Worm (Caenorhabditis elegans) whole organism, young adult: ENCODE data around the gene nxf-1.

Source experiments
- F22D6.2 ChIP-seq: sonication (generic microtip); optimal IDR thresholded peaks from 2 replicates; lab custom pipeline; 2016; ENCODE audit warnings: mild to moderate bottlenecking, missing genetic modification characterization, missing compliant biosample characterization
- F23B12.7 ChIP-seq: sonication (generic microtip); optimal IDR thresholded peaks from 2 replicates; lab custom pipeline; 2017; ENCODE audit warnings: missing genetic modification characterization, mild to moderate bottlenecking, missing compliant biosample characterization, antibody characterized with exemption, moderate library complexity; ENCODE audit not compliant: insufficient read depth
- F55B11.4 ChIP-seq: sonication (generic microtip); optimal IDR thresholded peaks from 2 replicates; lab custom pipeline; 2016; ENCODE audit warnings: missing compliant biosample characterization, missing genetic modification characterization, borderline replicate concordance; ENCODE audit not compliant: insufficient read depth
- Y79H2A.3 ChIP-seq: fragments of 200-800 bp; sonication (Bioruptor generic); conservative IDR thresholded peaks from 2 replicates; pipeline ENCODE4 v1.3.6; 2022; ENCODE audit warnings: missing genetic modification reagents, missing genetic modification characterization, missing compliant biosample characterization
- atf-7 ChIP-seq: sonication (generic microtip); optimal IDR thresholded peaks from 2 replicates; lab custom pipeline; 2017; ENCODE audit warnings: mild to moderate bottlenecking, missing genetic modification characterization, missing compliant biosample characterization
- attf-5 ChIP-seq: fragments of 200-800 bp; sonication (Bioruptor generic); optimal IDR thresholded peaks from 2 replicates; lab custom pipeline; 2018; ENCODE audit warnings: mild to moderate bottlenecking, missing genetic modification characterization, missing compliant biosample characterization
- attf-6 ChIP-seq: fragments of 200-800 bp; sonication (Bioruptor generic); IDR thresholded peaks from 2 replicates; pipeline ENCODE4 v1.3.6; 2022; ENCODE audit warnings: missing genetic modification reagents, missing genetic modification characterization, missing compliant biosample characterization
- bed-2 ChIP-seq: fragments of 200-800 bp; sonication (Bioruptor generic); IDR thresholded peaks from 2 replicates; pipeline ENCODE4 v1.3.6; 2022; ENCODE audit warnings: missing genetic modification reagents, missing genetic modification characterization, missing compliant biosample characterization
- cebp-1 ChIP-seq, 2 experiments: fragments of 200-800 bp in 1 of 2; sonication (Bioruptor generic) in 1 of 2; sonication (generic microtip) in 1 of 2; IDR thresholded peaks in 1 of 2; optimal IDR thresholded peaks in 1 of 2; 2 replicates each; pipeline versions ENCODE4 v1.3.6 to Lab custom; 2017 to 2022; ENCODE audit warnings: missing compliant biosample characterization in 2 of 2, missing genetic modification characterization in 2 of 2, mild to moderate bottlenecking in 1 of 2, missing genetic modification reagents in 1 of 2, moderate library complexity in 1 of 2
- ceh-100 ChIP-seq: fragments of 200-800 bp; sonication (Bioruptor generic); IDR thresholded peaks from 2 replicates; pipeline ENCODE4 v1.3.6; 2022; ENCODE audit warnings: missing genetic modification reagents, missing genetic modification characterization, missing compliant biosample characterization
- ceh-27 ChIP-seq: fragments of 200-800 bp; sonication (Bioruptor generic); optimal IDR thresholded peaks from 2 replicates; lab custom pipeline; 2018; ENCODE audit warnings: mild to moderate bottlenecking, missing genetic modification characterization, moderate library complexity, missing compliant biosample characterization
- ceh-58 ChIP-seq: fragments of 200-800 bp; sonication (Bioruptor generic); IDR thresholded peaks from 2 replicates; pipeline ENCODE4 v1.3.6; 2022; ENCODE audit warnings: missing genetic modification characterization, missing compliant biosample characterization
- ceh-91 ChIP-seq: fragments of 200-800 bp; sonication (Bioruptor generic); IDR thresholded peaks from 2 replicates; pipeline ENCODE4 v1.3.6; 2022; ENCODE audit warnings: missing genetic modification reagents, missing genetic modification characterization, missing compliant biosample characterization
- efl-1 ChIP-seq: fragments of 150-350 bp; optimal IDR thresholded peaks from 2 replicates; lab custom pipeline; 2014; ENCODE audit warnings: missing biosample characterization, missing genetic modification reagents, missing genetic modification characterization
- egl-44 ChIP-seq: fragments of 200-800 bp; sonication (Bioruptor generic); IDR thresholded peaks from 2 replicates; pipeline ENCODE4 v1.3.6; 2022; ENCODE audit warnings: missing genetic modification reagents, missing genetic modification characterization, missing compliant biosample characterization
- egrh-3 ChIP-seq: fragments of 200-800 bp; sonication (Bioruptor generic); IDR thresholded peaks from 2 replicates; pipeline ENCODE4 v1.3.6; 2022; ENCODE audit warnings: missing genetic modification reagents, missing genetic modification characterization, missing compliant biosample characterization
- ets-4 ChIP-seq: fragments of 200-800 bp; sonication (Bioruptor generic); optimal IDR thresholded peaks from 2 replicates; lab custom pipeline; 2018; ENCODE audit warnings: mild to moderate bottlenecking, missing genetic modification characterization, missing compliant biosample characterization
- fkh-3 ChIP-seq: sonication (generic microtip); optimal IDR thresholded peaks from 2 replicates; lab custom pipeline; 2016; ENCODE audit warnings: mild to moderate bottlenecking, missing genetic modification characterization, missing compliant biosample characterization
- him-1 ChIP-seq: sonication (generic microtip); optimal IDR thresholded peaks from 2 replicates; lab custom pipeline; 2016; ENCODE audit warnings: missing genotype, missing genetic modification reagents, missing genetic modification characterization, missing compliant biosample characterization
- hmg-1.2 ChIP-seq: fragments of 200-800 bp; sonication (Bioruptor generic); IDR thresholded peaks from 2 replicates; pipeline ENCODE4 v1.3.6; 2022; ENCODE audit warnings: missing genetic modification reagents, missing genetic modification characterization, missing compliant biosample characterization
- hsf-1 ChIP-seq: fragments of 200-800 bp; sonication (Bioruptor generic); IDR thresholded peaks from 2 replicates; pipeline ENCODE4 v1.3.6; 2022; ENCODE audit warnings: missing genetic modification reagents, missing genetic modification characterization, missing compliant biosample characterization
- lin-26 ChIP-seq: fragments of 200-800 bp; sonication (Bioruptor generic); IDR thresholded peaks from 2 replicates; pipeline ENCODE4 v1.3.6; 2022; ENCODE audit warnings: missing genetic modification reagents, missing genetic modification characterization, missing compliant biosample characterization
- lin-54 ChIP-seq: fragments of 200-800 bp; sonication (Bioruptor generic); optimal IDR thresholded peaks from 2 replicates; lab custom pipeline; 2018; ENCODE audit warnings: mild to moderate bottlenecking, missing genetic modification characterization, missing compliant biosample characterization
- lsl-1 ChIP-seq: fragments of 200-800 bp; sonication (Bioruptor generic); optimal IDR thresholded peaks from 2 replicates; lab custom pipeline; 2018; ENCODE audit warnings: mild to moderate bottlenecking, missing genetic modification characterization, moderate library complexity, missing compliant biosample characterization
- madf-10 ChIP-seq: sonication (generic microtip); optimal IDR thresholded peaks from 2 replicates; lab custom pipeline; 2016; ENCODE audit warnings: mild to moderate bottlenecking, missing genetic modification characterization, missing compliant biosample characterization
- madf-6 ChIP-seq: fragments of 200-800 bp; sonication (Bioruptor generic); IDR thresholded peaks from 2 replicates; pipeline ENCODE4 v1.3.6; 2022; ENCODE audit warnings: missing genetic modification reagents, missing genetic modification characterization, missing compliant biosample characterization
- mes-4 ChIP-seq: sonication (generic microtip); optimal IDR thresholded peaks from 2 replicates; lab custom pipeline; 2016; ENCODE audit warnings: missing genotype, missing genetic modification characterization, missing compliant biosample characterization
- nfyb-1 ChIP-seq: fragments of 200-800 bp; sonication (Bioruptor generic); IDR thresholded peaks from 2 replicates; pipeline ENCODE4 v1.3.6; 2022; ENCODE audit warnings: missing genetic modification reagents, missing genetic modification characterization, missing compliant biosample characterization
- nhr-179 ChIP-seq: sonication (generic microtip); optimal IDR thresholded peaks from 2 replicates; lab custom pipeline; 2016; ENCODE audit warnings: mild to moderate bottlenecking, missing genetic modification characterization, missing compliant biosample characterization
- pha-4 ChIP-seq: fragments of 150-350 bp; sonication (generic microtip); optimal IDR thresholded peaks from 2 replicates; lab custom pipeline; 2014; ENCODE audit warnings: missing biosample characterization, missing genetic modification reagents, missing genetic modification characterization
- rec-8 ChIP-seq, 2 experiments: sonication (generic microtip); optimal IDR thresholded peaks; 2 replicates each; lab custom pipeline; 2016; ENCODE audit warnings: mild to moderate bottlenecking in 2 of 2, missing genetic modification characterization in 2 of 2, missing genetic modification reagents in 2 of 2, missing genotype in 2 of 2, missing biosample characterization in 1 of 2, missing compliant biosample characterization in 1 of 2, moderate library complexity in 1 of 2
- snpc-1.3 ChIP-seq: sonication (generic microtip); optimal IDR thresholded peaks from 2 replicates; lab custom pipeline; 2017; ENCODE audit warnings: missing genetic modification characterization, mild to moderate bottlenecking, missing compliant biosample characterization, antibody characterized with exemption, moderate library complexity, missing genotype, missing genetic modification reagents; ENCODE audit not compliant: insufficient read depth
- snpc-3.4 ChIP-seq: sonication (generic microtip); optimal IDR thresholded peaks from 2 replicates; lab custom pipeline; 2017; ENCODE audit warnings: missing genetic modification characterization, mild to moderate bottlenecking, missing compliant biosample characterization, antibody characterized with exemption, moderate library complexity, missing genotype, missing genetic modification reagents
- snpc-4 ChIP-seq, 5 experiments: fragments of 150-350 bp in 1 of 5; sonication (generic microtip) in 4 of 5; optimal IDR thresholded peaks; 2 replicates each; lab custom pipeline; 2014 to 2018; ENCODE audit warnings: missing genetic modification characterization in 5 of 5, missing biosample characterization in 3 of 5, antibody characterized with exemption in 2 of 5, mild to moderate bottlenecking in 2 of 5, missing compliant biosample characterization in 2 of 5, missing genotype in 2 of 5, moderate library complexity in 2 of 5, missing genetic modification reagents in 1 of 5
- tbp1 ChIP-seq: fragments of 200-800 bp; sonication (Bioruptor generic); optimal IDR thresholded peaks from 2 replicates; lab custom pipeline; 2018; ENCODE audit warnings: mild to moderate bottlenecking, missing genetic modification characterization, missing compliant biosample characterization
- tlf-1 ChIP-seq: fragments of 200-800 bp; sonication (Bioruptor generic); optimal IDR thresholded peaks from 2 replicates; lab custom pipeline; 2018; ENCODE audit warnings: mild to moderate bottlenecking, missing genetic modification characterization, missing compliant biosample characterization
- unc-130 ChIP-seq: sonication (generic microtip); optimal IDR thresholded peaks from 2 replicates; lab custom pipeline; 2016; ENCODE audit warnings: missing genetic modification reagents, missing genetic modification characterization, missing compliant biosample characterization
- unc-62 ChIP-seq: fragments of 150-350 bp; optimal IDR thresholded peaks from 2 replicates; lab custom pipeline; 2014; ENCODE audit warnings: missing biosample characterization, missing genetic modification reagents, missing genetic modification characterization
- xnd-1 ChIP-seq: sonication (generic microtip); optimal IDR thresholded peaks from 2 replicates; lab custom pipeline; 2016; ENCODE audit warnings: missing genotype, missing genetic modification reagents, missing genetic modification characterization, missing compliant biosample characterization
- ztf-18 ChIP-seq: sonication (generic microtip); optimal IDR thresholded peaks from 2 replicates; lab custom pipeline; 2016; ENCODE audit warnings: missing genotype, mild to moderate bottlenecking, missing genetic modification characterization, missing compliant biosample characterization
- ztf-25 ChIP-seq: fragments of 200-800 bp; sonication (Bioruptor generic); IDR thresholded peaks from 2 replicates; pipeline ENCODE4 v1.3.6; 2022; ENCODE audit warnings: missing genetic modification reagents, missing genetic modification characterization, missing compliant biosample characterization

The nxf-1 gene

ce11 chrV:14414964-14415564 is at the start of gene nxf-1, which contains the start of gene C15H11.11 (continued):
- TF ChIP-seq cebp-1 (GFP tag; IDR thresholded peaks at IDR 0.05; lab: Robert Waterston, UW) (peak; percentile 54; the same call in 1 of the 2 replicates), cebp-1 (tag; optimal IDR thresholded peaks at IDR 0.05; lab: Kevin White, UChicago) (peak; percentile 90), nfyb-1 (GFP tag; lab: Robert Waterston, UW) (peak; percentile 60; the same call in 1 of the 2 replicates), tbp1 (GFP tag; lab: Kevin White, UChicago) (peak; percentile 19), ets-4 (GFP tag; lab: Kevin White, UChicago) (no peak), attf-5 (GFP tag; lab: Kevin White, UChicago) (peak; percentile 56), snpc-1.3 (tag; lab: Kevin White, UChicago) (peak; percentile 29), unc-130 (GFP tag; lab: Kevin White, UChicago) (no peak), mes-4 (tag; lab: Kevin White, UChicago) (no peak), atf-7 (tag; lab: Kevin White, UChicago) (peak; percentile 73), pha-4 (no peak), nhr-179 (tag; lab: Kevin White, UChicago) (no peak), rec-8 (tag; optimal IDR thresholded peaks at IDR 0.05; lab: Kevin White, UChicago) (no peak), madf-10 (tag; lab: Kevin White, UChicago) (no peak)

DNA sequence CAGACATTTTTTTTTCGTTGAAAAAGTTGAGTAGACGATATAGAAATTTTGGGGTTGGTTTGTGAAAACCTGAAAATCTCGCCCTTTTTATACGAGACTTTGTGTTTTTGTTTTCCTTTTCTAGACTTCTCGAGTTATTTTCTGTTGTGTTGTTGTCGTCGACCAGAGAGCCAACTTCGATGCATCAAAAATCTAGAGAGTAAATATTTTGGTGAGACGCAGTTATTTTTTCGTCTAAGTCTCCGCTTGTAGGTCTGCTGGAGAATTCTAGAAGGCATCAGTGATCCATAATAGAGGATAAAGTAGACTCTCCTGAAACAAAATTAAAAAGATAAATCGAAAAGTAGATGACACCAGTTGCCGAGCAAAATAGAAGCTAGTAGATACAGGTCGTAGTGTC is 49.6 kb upstream of the nxf-1 start, which contains the start of gene F08H9.4:
Gene F08H9.4 (minus strand): TSS at position 61 of the 400 bp plus-strand sequence.
- TF ChIP-seq hsf-1 (GFP tag; lab: Robert Waterston, UW), result no peak
- TF ChIP-seq F55B11.4 (tag; lab: Kevin White, UChicago), result no peak
- TF ChIP-seq fkh-3 (tag; lab: Kevin White, UChicago), result no peak
- TF ChIP-seq ceh-91 (GFP tag; lab: Robert Waterston, UW), result no peak
- no peak for TF ChIP-seq ztf-25 (GFP tag; lab: Robert Waterston, UW)
- TF ChIP-seq unc-62 (GFP tag; lab: Kevin White, UChicago), result no peak
- no peak for TF ChIP-seq ceh-58 (GFP tag; lab: Robert Waterston, UW)
- no peak for TF ChIP-seq F22D6.2 (tag; lab: Kevin White, UChicago)

DNA sequence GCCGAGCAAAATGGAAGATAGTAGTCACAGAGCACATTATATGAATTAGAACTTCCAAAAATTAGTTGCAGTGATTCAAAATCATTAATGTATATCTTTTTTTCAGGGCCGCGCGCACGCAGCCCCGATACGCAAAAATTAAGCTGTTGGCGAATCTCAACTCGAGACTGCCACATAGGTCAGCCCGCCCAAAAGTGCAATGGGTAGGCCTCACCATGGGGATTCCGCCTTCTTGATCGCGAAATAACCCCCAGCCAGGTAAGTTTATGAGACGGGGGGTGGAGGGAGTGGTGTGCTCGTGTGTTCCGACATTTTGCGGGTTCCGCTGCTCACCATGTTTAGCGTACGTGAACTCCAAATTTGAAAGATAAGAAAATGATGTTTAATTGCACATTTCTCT is 48.3 kb upstream of the nxf-1 start, which contains the start of gene F08H9.3:
Gene F08H9.3 (minus strand): TSS at position 252 of the 400 bp plus-strand sequence.
- peak; percentile 82 for TF ChIP-seq Y79H2A.3 (GFP tag; lab: Robert Waterston, UW)
- peak; percentile 62 for TF ChIP-seq egrh-3 (GFP tag; lab: Robert Waterston, UW)
- TF ChIP-seq snpc-1.3 (tag; lab: Kevin White, UChicago), result peak; percentile 64
- TF ChIP-seq snpc-3.4 (tag; lab: Kevin White, UChicago), result peak; percentile 85
- TF ChIP-seq lin-26, result peak; percentile 69; the same call in 1 of the 2 replicates
- TF ChIP-seq ceh-100, result peak; percentile 63
- peak; percentile 22 for TF ChIP-seq xnd-1 (tag; lab: Kevin White, UChicago)
- TF ChIP-seq nfyb-1 (GFP tag; lab: Robert Waterston, UW), result 0 out of 2 replicates have a peak, but pooled peaks have one; percentile 58
- TF ChIP-seq lin-54 (GFP tag; lab: Kevin White, UChicago), result peak; percentile 27
- peak; percentile 57; the same call in 1 of the 2 replicates for TF ChIP-seq hsf-1 (GFP tag; lab: Robert Waterston, UW)
- TF ChIP-seq tlf-1 (GFP tag; lab: Kevin White, UChicago), result peak; percentile 6
- TF ChIP-seq efl-1 (GFP tag; lab: Kevin White, UChicago), result peak; percentile 10
- TF ChIP-seq F23B12.7, result peak; percentile 68
- 0 out of 2 replicates have a peak, but pooled peaks have one; percentile 63 for TF ChIP-seq egl-44 (GFP tag; lab: Robert Waterston, UW)
- TF ChIP-seq snpc-4 (GFP tag; optimal IDR thresholded peaks at IDR 0.05; lab: Kevin White, UChicago), result peak; percentile 85
- peak; percentile 90 to 98 (median 94) for TF ChIP-seq snpc-4 (tag; optimal IDR thresholded peaks at IDR 0.05; lab: Kevin White, UChicago)
- peak; percentile 2 for TF ChIP-seq ztf-18 (tag; lab: Kevin White, UChicago)
- TF ChIP-seq hmg-1.2, result peak; percentile 95
- peak; percentile 3 for TF ChIP-seq ceh-27
- peak; percentile 69 for TF ChIP-seq tbp1 (GFP tag; lab: Kevin White, UChicago)
- peak; percentile 90 for TF ChIP-seq him-1 (tag; lab: Kevin White, UChicago)
- TF ChIP-seq bed-2, result 0 out of 2 replicates have a peak, but pooled peaks have one; percentile 48
- TF ChIP-seq lsl-1, result peak; percentile 55
- TF ChIP-seq attf-6 (GFP tag; lab: Robert Waterston, UW), result peak; percentile 88
- TF ChIP-seq madf-6 (GFP tag; lab: Robert Waterston, UW), result peak; percentile 77
